Fruit fly (Drosophila melanogaster) whole organism, prepupa: ENCODE results near the gene CG11726.
A peak's percentile ranks its signal among the peaks of the same experiment; 100 is the strongest.

Experiments used
- CG32006 ChIP-seq: fragments of 200-800 bp; sonication (Bioruptor generic); optimal IDR thresholded peaks from 3 replicates; lab custom pipeline; 2017; ENCODE audit warnings: missing biosample characterization, mild to moderate bottlenecking, missing genetic modification characterization
- CG9139 ChIP-seq: fragments of 200-800 bp; sonication (Bioruptor generic); optimal IDR thresholded peaks from 3 replicates; lab custom pipeline; 2017; ENCODE audit warnings: missing biosample characterization, mild to moderate bottlenecking, missing genetic modification characterization
- Eip93F ChIP-seq: fragments of 200-800 bp; sonication (Bioruptor generic); optimal IDR thresholded peaks from 2 replicates; lab custom pipeline; 2016; ENCODE audit warnings: missing biosample characterization, mild to moderate bottlenecking, missing genetic modification characterization
- Hr39 ChIP-seq: fragments of 200-800 bp; sonication (Bioruptor generic); optimal IDR thresholded peaks from 2 replicates; lab custom pipeline; 2016; ENCODE audit warnings: missing biosample characterization, missing genetic modification characterization
- achi ChIP-seq: fragments of 200-800 bp; sonication (Bioruptor generic); optimal IDR thresholded peaks from 3 replicates; lab custom pipeline; 2016; ENCODE audit warnings: missing biosample characterization, missing genetic modification characterization
- dac ChIP-seq: fragments of 200-800 bp; sonication (Bioruptor generic); optimal IDR thresholded peaks from 2 replicates; lab custom pipeline; 2017; ENCODE audit warnings: missing biosample characterization, mild to moderate bottlenecking, missing genetic modification characterization
- esn ChIP-seq: fragments of 200-800 bp; sonication (Bioruptor generic); optimal IDR thresholded peaks from 2 replicates; lab custom pipeline; 2016; ENCODE audit warnings: missing biosample characterization, mild to moderate bottlenecking, missing genetic modification characterization, moderate library complexity
- fd59A ChIP-seq: fragments of 200-800 bp; sonication (Bioruptor generic); optimal IDR thresholded peaks from 2 replicates; lab custom pipeline; 2017; ENCODE audit warnings: missing biosample characterization, mild to moderate bottlenecking, missing genetic modification characterization, missing genetic modification reagents
- lz ChIP-seq: fragments of 200-800 bp; sonication (Bioruptor generic); optimal IDR thresholded peaks from 3 replicates; lab custom pipeline; 2016; ENCODE audit warnings: missing biosample characterization, missing genetic modification characterization
- salr ChIP-seq, 2 experiments: fragments of 200-800 bp; sonication (Bioruptor generic); optimal IDR thresholded peaks; 3 replicates each; lab custom pipeline; 2016 to 2018; ENCODE audit warnings: missing biosample characterization in 2 of 2, missing genetic modification characterization in 2 of 2, mild to moderate bottlenecking in 1 of 2
- spab ChIP-seq: fragments of 200-800 bp; sonication (Bioruptor generic); optimal IDR thresholded peaks from 2 replicates; lab custom pipeline; 2017; ENCODE audit warnings: missing biosample characterization, mild to moderate bottlenecking, missing genetic modification characterization, missing genetic modification reagents
- vri ChIP-seq: fragments of 200-800 bp; sonication (Bioruptor generic); optimal IDR thresholded peaks from 3 replicates; lab custom pipeline; 2016; ENCODE audit warnings: missing biosample characterization, mild to moderate bottlenecking, missing genetic modification characterization

- TF ChIP-seq achi (GFP tag; lab: Kevin White, UChicago) (peak; percentile 44), spab (peak; percentile 55), CG32006 (GFP tag; lab: Kevin White, UChicago) (peak; percentile 66), Eip93F (no peak), salr (GFP tag; optimal IDR thresholded peaks at IDR 0.05; lab: Kevin White, UChicago) (no peak), lz (GFP tag; lab: Kevin White, UChicago) (peak; percentile 21), CG9139 (GFP tag; lab: Kevin White, UChicago) (no peak), dac (GFP tag; lab: Kevin White, UChicago) (no peak), esn (GFP tag; lab: Kevin White, UChicago) (peak; percentile 72), Hr39 (GFP tag; lab: Kevin White, UChicago) (peak; percentile 33), vri (GFP tag; lab: Kevin White, UChicago) (no peak), fd59A (GFP tag; lab: Kevin White, UChicago) (no peak)
Measured at dm6 chr3L:11373821-11374581, 20.5 kb upstream of the CG11726 start.
